Worm (Caenorhabditis elegans): Measurements from ENCODE around the gene C17C3.9.
"Not testable (repeated sequence)": the region's sequence is repeated elsewhere in the genome, so short reads cannot be mapped to it uniquely, and the experiment has no call there.

The C17C3.9 gene

ce11 chrII:5553531-5553930 lies 21.5 kb upstream of the C17C3.9 start:
- TF ChIP-seq him-1 (tag; optimal IDR thresholded peaks at IDR 0.05), result no peak
- no peak for TF ChIP-seq W03F9.2 (tag; optimal IDR thresholded peaks at IDR 0.05)
- TF ChIP-seq dao-5 (tag; optimal IDR thresholded peaks at IDR 0.05), result no peak

ce11 chrII:5551517-5551916 lies 19.4 kb upstream of the C17C3.9 start, which contains the start of gene C17C3.5:
TSS of gene C17C3.5 (plus strand) at chrII:5551817.
- TF ChIP-seq dao-5 (tag; optimal IDR thresholded peaks at IDR 0.05), result no peak
- no peak for TF ChIP-seq W03F9.2 (tag; optimal IDR thresholded peaks at IDR 0.05)
- no peak for TF ChIP-seq him-1 (tag; optimal IDR thresholded peaks at IDR 0.05)

DNA sequence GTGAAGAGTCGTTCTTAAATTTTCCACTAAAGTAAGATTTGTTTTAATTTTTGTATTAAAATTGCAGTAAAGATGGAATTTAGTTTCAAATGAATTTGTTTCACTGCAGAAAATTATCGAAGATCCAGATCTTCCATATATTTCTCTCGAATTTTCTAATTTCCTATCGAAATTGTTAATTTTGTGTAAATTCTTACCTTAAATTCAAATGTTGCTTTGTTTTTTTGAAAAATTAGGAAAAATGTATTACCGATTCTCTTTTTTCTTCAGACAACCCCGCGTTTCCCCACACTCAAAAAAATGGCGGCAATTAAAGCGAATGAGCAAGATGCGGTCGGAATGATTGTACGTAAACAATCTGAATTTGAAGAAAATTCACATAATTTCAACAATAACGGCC lies 17.7 kb upstream of the C17C3.9 start, which contains the start of gene C17C3.6:
C17C3.6 (plus strand) TSS at position 301 of the 400 bp plus-strand sequence.
- TF ChIP-seq him-1 (tag; optimal IDR thresholded peaks at IDR 0.05), result no peak
- TF ChIP-seq W03F9.2 (tag; optimal IDR thresholded peaks at IDR 0.05), result no peak
- no peak for TF ChIP-seq dao-5 (tag; optimal IDR thresholded peaks at IDR 0.05)

- TF ChIP-seq dao-5 (tag; optimal IDR thresholded peaks at IDR 0.05), result no peak
- TF ChIP-seq him-1 (tag; optimal IDR thresholded peaks at IDR 0.05), result no peak
- no peak for TF ChIP-seq W03F9.2 (tag; optimal IDR thresholded peaks at IDR 0.05)
Observed at ce11 chrII:5547442-5547894, 15.4 kb upstream of the C17C3.9 start, which contains the start of gene acdh-2. TSS of gene acdh-2 (minus strand) at chrII:5547492.

DNA sequence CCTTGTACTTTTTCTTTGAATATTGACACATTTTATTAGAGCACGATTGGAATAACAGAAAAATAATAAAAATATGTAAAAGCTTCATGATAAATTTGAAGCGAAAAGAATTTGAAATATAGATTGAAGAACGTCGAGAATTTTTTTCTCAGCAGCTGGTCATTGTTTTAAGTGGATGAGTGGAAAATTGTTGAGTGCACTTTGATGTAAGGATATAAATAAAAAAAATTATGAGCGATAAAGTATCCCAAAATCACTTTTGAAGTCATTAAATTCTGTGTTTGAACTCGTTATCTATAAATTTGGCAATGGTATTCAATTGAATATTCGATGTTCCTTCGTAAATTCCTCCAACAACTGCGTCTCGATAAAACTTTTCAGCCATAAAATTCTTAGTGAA lies 12.7 kb upstream of the C17C3.9 start, which contains the start of gene ins-13:
ins-13 (minus strand) TSS at position 101 of the 400 bp plus-strand sequence.
- TF ChIP-seq W03F9.2 (tag; optimal IDR thresholded peaks at IDR 0.05) (no peak), him-1 (tag; optimal IDR thresholded peaks at IDR 0.05) (no peak), dao-5 (tag; optimal IDR thresholded peaks at IDR 0.05) (no peak)

DNA sequence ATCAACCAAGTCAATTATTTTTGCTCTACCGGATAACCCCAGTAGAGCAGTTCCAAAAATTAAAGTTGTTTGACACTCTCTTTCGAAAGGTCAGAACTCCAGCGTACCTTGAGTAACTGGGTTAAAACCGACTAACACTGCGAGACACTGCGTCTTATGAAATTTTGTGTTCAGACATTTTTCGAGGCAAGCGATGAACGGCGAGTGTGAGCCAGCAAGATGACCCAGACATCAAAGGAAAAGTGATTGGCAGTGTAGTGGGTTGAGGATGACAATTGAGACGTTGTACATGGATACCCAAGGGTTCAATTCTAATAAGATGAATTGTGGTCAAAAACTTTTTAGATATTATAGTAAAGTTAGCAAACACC lies 12.1 kb upstream of the C17C3.9 start:
- TF ChIP-seq him-1 (tag; optimal IDR thresholded peaks at IDR 0.05) (no peak), W03F9.2 (tag; optimal IDR thresholded peaks at IDR 0.05) (no peak), dao-5 (tag; optimal IDR thresholded peaks at IDR 0.05) (no peak)

- peak; percentile 80 for TF ChIP-seq W03F9.2 (tag; optimal IDR thresholded peaks at IDR 0.05)
- peak; percentile 98 for TF ChIP-seq him-1 (tag; optimal IDR thresholded peaks at IDR 0.05)
- TF ChIP-seq dao-5 (tag; optimal IDR thresholded peaks at IDR 0.05), result peak; percentile 89
Observed at ce11 chrII:5543476-5544144, 11.5 kb upstream of the C17C3.9 start.

ce11 chrII:5541685-5542084 lies 9.6 kb upstream of the C17C3.9 start, which contains the start of gene C17C3.24:
TSS of gene C17C3.24 (minus strand) at chrII:5541785.
- no peak for TF ChIP-seq W03F9.2 (tag; optimal IDR thresholded peaks at IDR 0.05)
- TF ChIP-seq dao-5 (tag; optimal IDR thresholded peaks at IDR 0.05), result no peak
- TF ChIP-seq him-1 (tag; optimal IDR thresholded peaks at IDR 0.05), result no peak

DNA sequence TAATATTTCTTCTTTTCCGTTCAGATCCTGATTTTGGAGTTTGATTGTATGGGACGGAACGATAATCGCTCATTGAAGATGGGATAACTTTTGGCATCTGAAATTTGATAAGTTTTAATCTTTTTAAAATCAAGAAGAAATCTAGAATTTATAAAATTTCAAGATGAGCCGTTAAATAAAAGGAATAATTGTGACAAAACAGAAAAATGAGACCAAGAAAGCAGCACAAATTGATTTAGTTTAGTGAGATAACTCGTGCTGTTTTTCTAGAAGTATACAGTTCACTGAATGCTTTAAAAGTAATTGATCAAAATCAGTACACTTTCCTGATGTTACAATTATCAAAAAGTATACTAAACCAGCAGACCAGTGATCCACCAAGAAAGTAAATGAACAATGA lies 8.0 kb upstream of the C17C3.9 start, which contains the start of gene hlh-27:
hlh-27 (minus strand) TSS at position 101 of the 400 bp plus-strand sequence.
- TF ChIP-seq him-1, W03F9.2, dao-5 (tag; optimal IDR thresholded peaks at IDR 0.05): not testable (repeated sequence)

DNA sequence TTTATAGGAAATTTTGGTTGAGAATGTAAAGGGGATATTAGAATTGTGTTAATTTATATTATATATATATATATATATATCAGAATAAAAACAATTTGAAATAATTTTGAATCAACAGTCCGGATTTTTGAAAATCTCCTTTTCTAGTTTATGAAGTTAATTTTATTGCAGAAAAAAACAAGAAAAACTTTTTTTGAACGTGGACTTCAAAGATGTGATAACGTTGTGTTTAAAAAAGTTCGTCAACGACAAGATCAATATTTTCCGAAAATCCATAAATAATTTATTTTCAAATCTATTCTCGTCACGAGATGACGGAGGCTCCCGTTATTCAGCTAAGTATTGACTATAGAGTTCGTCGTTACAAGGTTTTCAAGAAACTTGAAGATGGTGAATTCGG lies 5.4 kb upstream of the C17C3.9 start, which contains the start of gene C17C3.11:
C17C3.11 (plus strand) TSS at position 301 of the 400 bp plus-strand sequence.
- TF ChIP-seq W03F9.2 (tag; optimal IDR thresholded peaks at IDR 0.05) (no peak), dao-5 (tag; optimal IDR thresholded peaks at IDR 0.05) (no peak), him-1 (tag; optimal IDR thresholded peaks at IDR 0.05) (no peak)

ce11 chrII:5537078-5537477 lies 5.0 kb upstream of the C17C3.9 start:
- TF ChIP-seq dao-5 (tag; optimal IDR thresholded peaks at IDR 0.05) (no peak), W03F9.2 (tag; optimal IDR thresholded peaks at IDR 0.05) (no peak), him-1 (tag; optimal IDR thresholded peaks at IDR 0.05) (no peak)

- TF ChIP-seq dao-5, W03F9.2, him-1 (tag; optimal IDR thresholded peaks at IDR 0.05): not testable (repeated sequence)
Observed at ce11 chrII:5534939-5535338, 2.9 kb upstream of the C17C3.9 start, which contains the start of gene hlh-25. TSS of gene hlh-25 (plus strand) at chrII:5535239.

ce11 chrII:5533642-5534041 lies 1.6 kb upstream of the C17C3.9 start, which contains the start of gene hlh-26:
TSS of gene hlh-26 (minus strand) at chrII:5533742.
- TF ChIP-seq dao-5 (tag; optimal IDR thresholded peaks at IDR 0.05), result no peak
- TF ChIP-seq him-1 (tag; optimal IDR thresholded peaks at IDR 0.05), result no peak
- no peak for TF ChIP-seq W03F9.2 (tag; optimal IDR thresholded peaks at IDR 0.05)

- TF ChIP-seq him-1 (tag; optimal IDR thresholded peaks at IDR 0.05) (no peak), dao-5 (tag; optimal IDR thresholded peaks at IDR 0.05) (no peak), W03F9.2 (tag; optimal IDR thresholded peaks at IDR 0.05) (no peak)
Observed at ce11 chrII:5527841-5528240, 4.2 kb downstream of the C17C3.9 start, which contains the start of gene ZK177.1. TSS of gene ZK177.1 (plus strand) at chrII:5528141.

All from whole organism, L4/young adult.